Worm (Caenorhabditis elegans): Measurements from ENCODE around the gene C35D6.3.
"Not testable (repeated sequence)": the region's sequence is repeated elsewhere in the genome, so short reads cannot be mapped to it uniquely, and the experiment has no call there.

The C35D6.3 gene

DNA sequence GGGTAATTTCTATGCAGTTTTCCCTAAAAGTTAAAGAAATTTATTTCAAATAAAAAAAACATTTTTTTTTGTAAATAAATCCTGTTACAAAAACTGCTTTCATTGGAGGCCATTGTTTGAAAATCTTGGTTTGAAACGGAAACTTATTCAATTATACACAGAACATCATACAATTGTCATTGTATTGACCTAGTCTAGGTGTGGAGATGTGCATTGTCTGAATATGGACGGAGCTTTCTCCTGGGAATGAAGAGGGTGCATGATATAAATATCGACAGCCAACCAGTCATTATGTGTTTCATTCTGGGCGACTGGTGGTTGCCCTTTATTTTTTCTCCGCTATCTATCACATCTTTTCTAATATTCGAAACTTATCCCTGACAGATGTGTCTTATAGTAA, at the start of gene C35D6.3:
TSS of gene C35D6.3 (plus strand) at position 301 of the 400 bp plus-strand sequence.
- TF ChIP-seq B0310.2 (tag; optimal IDR thresholded peaks at IDR 0.05) (no peak), aly-1 (tag; optimal IDR thresholded peaks at IDR 0.05) (no peak), tra-4 (tag; optimal IDR thresholded peaks at IDR 0.05) (no peak), ceh-36 (tag; optimal IDR thresholded peaks at IDR 0.05) (no peak), hmbx-1 (tag; optimal IDR thresholded peaks at IDR 0.05) (no peak)

DNA sequence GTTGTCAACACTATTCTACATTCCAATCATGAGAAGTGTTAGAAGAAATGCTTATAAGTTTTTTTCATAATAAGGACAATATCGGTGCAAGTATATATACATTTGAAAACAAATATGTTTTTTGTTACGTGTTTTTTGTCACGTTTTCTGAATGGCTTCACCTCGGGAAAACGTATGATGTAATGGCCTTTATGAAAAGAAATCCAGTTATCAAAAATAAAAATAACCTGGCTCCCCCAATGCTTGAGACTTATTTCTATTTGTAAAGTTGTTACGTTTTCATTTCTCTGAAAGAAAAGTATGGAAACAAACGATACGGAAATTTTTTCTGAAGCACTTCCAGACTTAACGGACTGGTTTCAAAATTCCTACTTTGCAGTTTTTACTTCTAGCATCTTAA, 47.8 kb upstream of the C35D6.3 start, which contains the start of gene srz-72:
TSS of gene srz-72 (plus strand) at position 301 of the 400 bp plus-strand sequence.
- TF ChIP-seq hmbx-1 (tag; optimal IDR thresholded peaks at IDR 0.05) (no peak), scrt-1 (GFP tag; IDR thresholded peaks at IDR 0.05) (no peak), pes-1 (GFP tag; IDR thresholded peaks at IDR 0.05) (no peak), sea-1 (GFP tag; conservative IDR thresholded peaks at IDR 0.05) (no peak), ets-7 (tag; optimal IDR thresholded peaks at IDR 0.05) (no peak), flt-1 (GFP tag; IDR thresholded peaks at IDR 0.05) (no peak), hmg-4 (GFP tag; optimal IDR thresholded peaks at IDR 0.05) (no peak), ama-1 (optimal IDR thresholded peaks at IDR 0.05) (no peak)

DNA sequence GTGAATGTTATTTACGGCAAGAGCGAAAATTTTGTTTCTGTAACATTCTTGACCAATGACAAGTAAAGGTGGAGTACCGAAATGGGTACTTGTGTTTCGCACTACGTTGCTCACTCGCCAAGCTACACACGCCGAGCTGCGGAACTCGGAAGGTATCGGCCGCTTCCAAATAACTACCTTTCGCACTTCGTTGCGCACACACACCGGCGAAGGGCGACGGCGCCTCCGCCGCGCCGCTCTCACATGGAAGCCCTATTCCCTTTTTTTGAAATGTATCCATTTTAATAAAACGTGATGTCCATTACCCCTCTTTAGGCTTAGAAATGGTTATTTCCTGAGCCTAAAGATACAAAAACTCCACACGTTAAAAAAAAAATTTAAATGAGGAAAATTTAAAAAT, 39.7 kb upstream of the C35D6.3 start:
- no peak for TF ChIP-seq hnd-1 (tag; optimal IDR thresholded peaks at IDR 0.05)
- no peak for TF ChIP-seq tbx-11 (GFP tag; IDR thresholded peaks at IDR 0.05)
- no peak for TF ChIP-seq F13C5.2 (tag; optimal IDR thresholded peaks at IDR 0.05)
- TF ChIP-seq flt-1 (GFP tag; IDR thresholded peaks at IDR 0.05) = no peak
- no peak for TF ChIP-seq ceh-36 (tag; optimal IDR thresholded peaks at IDR 0.05)
- TF ChIP-seq tbx-37 (GFP tag; conservative IDR thresholded peaks at IDR 0.05) = no peak
- no peak for TF ChIP-seq ceh-13 (GFP tag; optimal IDR thresholded peaks at IDR 0.05)
- no peak for TF ChIP-seq hmg-4 (GFP tag; optimal IDR thresholded peaks at IDR 0.05)
- no peak for TF ChIP-seq aly-1 (tag; optimal IDR thresholded peaks at IDR 0.05)
- no peak for TF ChIP-seq B0310.2 (tag; optimal IDR thresholded peaks at IDR 0.05)
- no peak for TF ChIP-seq hmbx-1 (tag; optimal IDR thresholded peaks at IDR 0.05)
- TF ChIP-seq pes-1 (GFP tag; IDR thresholded peaks at IDR 0.05) = no peak
- no peak for TF ChIP-seq ama-1 (optimal IDR thresholded peaks at IDR 0.05)
- TF ChIP-seq scrt-1 (GFP tag; IDR thresholded peaks at IDR 0.05) = no peak
- no peak for TF ChIP-seq sea-1 (GFP tag; conservative IDR thresholded peaks at IDR 0.05)
- TF ChIP-seq tra-4 (tag; optimal IDR thresholded peaks at IDR 0.05) = no peak
- TF ChIP-seq ets-7 (tag; optimal IDR thresholded peaks at IDR 0.05) = no peak

DNA sequence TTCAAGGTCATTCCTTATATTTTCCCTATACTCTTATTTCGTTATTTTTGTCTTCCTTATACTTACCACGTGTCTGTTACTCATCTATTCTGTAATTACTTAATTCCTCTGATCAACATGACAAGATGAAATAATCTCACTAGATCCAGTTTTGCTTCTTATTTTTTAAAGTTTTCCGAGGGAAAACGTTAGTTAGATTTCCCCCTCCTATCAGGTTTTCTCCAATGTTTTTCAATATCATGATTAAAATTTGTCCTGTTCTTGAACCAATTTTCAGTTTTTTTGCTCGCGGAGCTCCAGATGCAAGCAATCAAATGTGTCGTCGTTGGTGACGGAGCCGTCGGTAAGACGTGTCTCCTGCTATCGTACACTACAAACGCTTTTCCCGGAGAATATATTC, 38.7 kb upstream of the C35D6.3 start, which contains the start of gene rac-2:
TSS of gene rac-2 (plus strand) at position 301 of the 400 bp plus-strand sequence.
- TF ChIP-seq aly-1 (tag; optimal IDR thresholded peaks at IDR 0.05); hnd-1 (tag; optimal IDR thresholded peaks at IDR 0.05); ama-1 (optimal IDR thresholded peaks at IDR 0.05): not testable (repeated sequence)

DNA sequence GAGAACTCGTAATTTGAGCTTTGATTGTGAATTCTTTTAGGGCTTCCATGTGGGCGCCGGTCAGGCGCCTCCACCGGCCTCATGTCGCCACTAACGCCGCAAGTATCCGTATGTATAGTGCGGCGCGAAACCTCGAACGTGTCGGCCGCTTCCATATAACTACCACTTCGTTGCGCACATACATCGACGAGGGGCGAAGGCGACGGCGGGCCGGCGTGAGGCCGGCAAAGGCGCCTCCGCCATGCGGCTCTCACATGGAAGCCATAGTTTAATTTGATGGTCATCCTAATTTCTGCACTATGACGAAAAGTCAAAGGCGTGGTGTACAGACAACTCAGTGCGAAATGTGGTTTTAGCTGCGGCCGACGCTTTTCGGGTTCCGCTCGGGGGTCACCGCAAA, 36.5 kb upstream of the C35D6.3 start:
- TF ChIP-seq tbx-37 (GFP tag; conservative IDR thresholded peaks at IDR 0.05) = no peak
- no peak for TF ChIP-seq tbx-11 (GFP tag; IDR thresholded peaks at IDR 0.05)
- TF ChIP-seq ceh-36 (tag; optimal IDR thresholded peaks at IDR 0.05) = no peak
- no peak for TF ChIP-seq F13C5.2 (tag; optimal IDR thresholded peaks at IDR 0.05)
- no peak for TF ChIP-seq pes-1 (GFP tag; IDR thresholded peaks at IDR 0.05)

DNA sequence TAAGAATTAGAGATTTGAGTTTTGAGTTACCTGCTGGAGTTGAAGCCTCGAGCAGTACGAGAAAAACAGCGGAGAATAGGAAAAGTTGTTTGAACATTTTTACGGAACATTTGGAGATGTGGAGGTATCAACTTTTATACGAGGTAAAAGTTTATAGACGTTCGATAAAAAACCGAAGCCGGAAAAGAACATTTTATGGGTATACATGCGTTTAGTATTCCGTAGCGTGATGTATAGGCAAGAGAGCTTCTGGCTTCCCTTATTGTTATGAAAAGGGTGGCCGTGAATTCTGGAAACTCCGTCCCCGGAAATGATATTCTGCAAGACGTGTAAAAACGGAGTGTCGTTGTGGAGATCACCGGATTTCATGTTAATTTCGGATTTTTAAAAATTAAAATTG, 26.2 kb upstream of the C35D6.3 start, which contains the start of gene K03D3.5:
TSS of gene K03D3.5 (minus strand) at position 101 of the 400 bp plus-strand sequence.
- no peak for TF ChIP-seq sea-1 (GFP tag; conservative IDR thresholded peaks at IDR 0.05)
- TF ChIP-seq ceh-36 (tag; optimal IDR thresholded peaks at IDR 0.05) = no peak
- TF ChIP-seq hmbx-1 (tag; optimal IDR thresholded peaks at IDR 0.05) = no peak
- no peak for TF ChIP-seq ets-7 (tag; optimal IDR thresholded peaks at IDR 0.05)
- TF ChIP-seq aly-1 (tag; optimal IDR thresholded peaks at IDR 0.05) = no peak
- TF ChIP-seq flt-1 (GFP tag; IDR thresholded peaks at IDR 0.05) = no peak
- TF ChIP-seq pes-1 (GFP tag; IDR thresholded peaks at IDR 0.05) = no peak
- TF ChIP-seq tra-4 (tag; optimal IDR thresholded peaks at IDR 0.05) = no peak
- TF ChIP-seq hmg-4 (GFP tag; optimal IDR thresholded peaks at IDR 0.05) = no peak
- no peak for TF ChIP-seq tbx-11 (GFP tag; IDR thresholded peaks at IDR 0.05)

DNA sequence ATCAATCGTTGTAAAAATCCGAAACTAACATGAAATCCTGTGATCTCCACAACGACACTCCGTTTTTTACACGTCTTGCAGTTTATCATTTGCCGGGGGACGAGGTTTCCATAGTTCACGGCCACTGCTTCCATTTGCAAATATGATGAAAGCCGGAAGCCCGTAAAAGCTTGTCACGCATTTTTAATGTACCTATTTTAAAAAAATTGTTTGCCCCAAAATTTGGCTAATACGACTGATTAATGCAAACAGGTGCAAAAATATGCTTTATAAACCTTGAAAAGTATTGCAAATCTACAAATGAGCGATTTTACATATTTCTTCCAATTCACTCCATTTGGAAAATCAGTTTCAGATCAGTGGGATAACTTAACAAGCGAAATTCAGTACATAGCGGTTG, 25.7 kb upstream of the C35D6.3 start, which contains the start of gene srz-61:
TSS of gene srz-61 (plus strand) at position 301 of the 400 bp plus-strand sequence.
- no peak for TF ChIP-seq ceh-13 (GFP tag; optimal IDR thresholded peaks at IDR 0.05)
- TF ChIP-seq hmg-4 (GFP tag; optimal IDR thresholded peaks at IDR 0.05) = no peak
- no peak for TF ChIP-seq scrt-1 (GFP tag; IDR thresholded peaks at IDR 0.05)
- no peak for TF ChIP-seq sea-1 (GFP tag; conservative IDR thresholded peaks at IDR 0.05)
- no peak for TF ChIP-seq ama-1 (optimal IDR thresholded peaks at IDR 0.05)
- no peak for TF ChIP-seq hnd-1 (tag; optimal IDR thresholded peaks at IDR 0.05)
- no peak for TF ChIP-seq B0310.2 (tag; optimal IDR thresholded peaks at IDR 0.05)
- TF ChIP-seq F13C5.2 (tag; optimal IDR thresholded peaks at IDR 0.05) = no peak
- no peak for TF ChIP-seq flt-1 (GFP tag; IDR thresholded peaks at IDR 0.05)
- TF ChIP-seq tra-4 (tag; optimal IDR thresholded peaks at IDR 0.05) = no peak
- no peak for TF ChIP-seq pes-1 (GFP tag; IDR thresholded peaks at IDR 0.05)
- no peak for TF ChIP-seq aly-1 (tag; optimal IDR thresholded peaks at IDR 0.05)
- no peak for TF ChIP-seq tbx-11 (GFP tag; IDR thresholded peaks at IDR 0.05)
- TF ChIP-seq ets-7 (tag; optimal IDR thresholded peaks at IDR 0.05) = no peak
- no peak for TF ChIP-seq hmbx-1 (tag; optimal IDR thresholded peaks at IDR 0.05)
- no peak for TF ChIP-seq tbx-37 (GFP tag; conservative IDR thresholded peaks at IDR 0.05)
- TF ChIP-seq ceh-36 (tag; optimal IDR thresholded peaks at IDR 0.05) = no peak

DNA sequence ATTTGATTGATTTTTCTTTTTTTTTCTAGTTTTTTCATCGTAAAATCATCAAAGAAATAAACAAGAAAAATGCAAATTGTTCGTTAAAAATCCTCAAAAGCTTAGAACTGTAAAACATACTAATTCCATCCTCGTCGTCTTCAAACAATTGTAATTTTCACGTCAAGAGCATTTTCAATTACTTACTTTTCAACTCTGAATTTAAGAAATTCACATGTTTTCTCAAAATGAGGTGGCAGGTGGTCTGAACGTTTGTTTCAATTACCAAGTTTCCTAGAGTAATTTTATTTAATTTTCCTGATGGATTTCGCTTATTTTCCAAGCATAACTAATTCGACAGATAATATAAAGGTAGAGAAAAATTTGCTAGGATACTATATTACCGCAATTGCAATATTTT, 23.2 kb upstream of the C35D6.3 start, which contains the start of gene srz-104:
TSS of gene srz-104 (plus strand) at position 301 of the 400 bp plus-strand sequence.
- TF ChIP-seq pes-1 (GFP tag; IDR thresholded peaks at IDR 0.05) = no peak
- TF ChIP-seq ama-1 (optimal IDR thresholded peaks at IDR 0.05) = no peak
- no peak for TF ChIP-seq hnd-1 (tag; optimal IDR thresholded peaks at IDR 0.05)
- no peak for TF ChIP-seq scrt-1 (GFP tag; IDR thresholded peaks at IDR 0.05)
- TF ChIP-seq ets-7 (tag; optimal IDR thresholded peaks at IDR 0.05) = no peak
- TF ChIP-seq ceh-13 (GFP tag; optimal IDR thresholded peaks at IDR 0.05) = no peak
- TF ChIP-seq F13C5.2 (tag; optimal IDR thresholded peaks at IDR 0.05) = no peak
- TF ChIP-seq tra-4 (tag; optimal IDR thresholded peaks at IDR 0.05) = no peak
- TF ChIP-seq hmbx-1 (tag; optimal IDR thresholded peaks at IDR 0.05) = no peak
- no peak for TF ChIP-seq tbx-11 (GFP tag; IDR thresholded peaks at IDR 0.05)
- no peak for TF ChIP-seq ceh-36 (tag; optimal IDR thresholded peaks at IDR 0.05)
- no peak for TF ChIP-seq tbx-37 (GFP tag; conservative IDR thresholded peaks at IDR 0.05)
- TF ChIP-seq B0310.2 (tag; optimal IDR thresholded peaks at IDR 0.05) = no peak
- no peak for TF ChIP-seq aly-1 (tag; optimal IDR thresholded peaks at IDR 0.05)
- no peak for TF ChIP-seq flt-1 (GFP tag; IDR thresholded peaks at IDR 0.05)
- no peak for TF ChIP-seq sea-1 (GFP tag; conservative IDR thresholded peaks at IDR 0.05)
